Fruit fly (Drosophila melanogaster): ENCODE data around the gene GatA.

GatA gene

dm6 chr3R:18990514-18990913, 38.1 kb downstream of the GatA start:
- TF ChIP-seq Ada2b (GFP tag; IDR thresholded peaks at IDR 0.05) (no peak), CG13624 (GFP tag; optimal IDR thresholded peaks at IDR 0.05) (no peak), PHDP (tag; optimal IDR thresholded peaks at IDR 0.05) (peak; percentile 21), Mrtf (GFP tag; IDR thresholded peaks at IDR 0.05) (no peak), CG14710 (tag; optimal IDR thresholded peaks at IDR 0.05) (peak; percentile 0), CG7987 (GFP tag; optimal IDR thresholded peaks at IDR 0.05) (no peak), CG3163 (GFP tag; optimal IDR thresholded peaks at IDR 0.05) (no peak), CG30431 (GFP tag; optimal IDR thresholded peaks at IDR 0.05) (no peak), CG4328 (GFP tag; optimal IDR thresholded peaks at IDR 0.05) (no peak), crp (GFP tag; optimal IDR thresholded peaks at IDR 0.05) (no peak), nom (GFP tag; optimal IDR thresholded peaks at IDR 0.05) (no peak), CG13296 (GFP tag; optimal IDR thresholded peaks at IDR 0.05) (no peak), hkb (optimal IDR thresholded peaks at IDR 0.05) (no peak), hkb (GFP tag; IDR thresholded peaks at IDR 0.05) (no peak), zen2 (GFP tag; IDR thresholded peaks at IDR 0.05; ENCODE audit: partially characterized antibody) (no peak), GATAe (GFP tag; conservative IDR thresholded peaks at IDR 0.05) (no peak), CG11723 (GFP tag; optimal IDR thresholded peaks at IDR 0.05) (no peak), Neu2 (GFP tag; optimal IDR thresholded peaks at IDR 0.05; ENCODE audit: borderline replicate concordance) (no peak), Mes4 (GFP tag; optimal IDR thresholded peaks at IDR 0.05) (no peak), tll (GFP tag; optimal IDR thresholded peaks at IDR 0.05) (no peak), tgo (GFP tag; IDR thresholded peaks at IDR 0.05) (peak; percentile 36; the same call in 2 of the 3 replicates), CG7372 (GFP tag; IDR thresholded peaks at IDR 0.05) (no peak), CG8924 (tag; optimal IDR thresholded peaks at IDR 0.05) (no peak), CG10543 (GFP tag; optimal IDR thresholded peaks at IDR 0.05) (no peak), Rfx (GFP tag; IDR thresholded peaks at IDR 0.05) (no peak), Atf6 (GFP tag; IDR thresholded peaks at IDR 0.05) (no peak), lola (GFP tag; optimal IDR thresholded peaks at IDR 0.05) (peak in 1 of 3 experiments; percentile 38), ap (GFP tag; IDR thresholded peaks at IDR 0.05) (no peak), bcd (GFP tag; optimal IDR thresholded peaks at IDR 0.05) (no peak), h (optimal IDR thresholded peaks at IDR 0.05) (no peak), HLHmδ (GFP tag; optimal IDR thresholded peaks at IDR 0.05) (no peak), cg (GFP tag; optimal IDR thresholded peaks at IDR 0.05) (no peak), Sox102F (GFP tag; optimal IDR thresholded peaks at IDR 0.05) (peak; percentile 18), ase (GFP tag; IDR thresholded peaks at IDR 0.05) (no peak), ara (GFP tag; IDR thresholded peaks at IDR 0.05) (no peak), CG1603 (tag; optimal IDR thresholded peaks at IDR 0.05) (no peak), Optix (GFP tag; IDR thresholded peaks at IDR 0.05) (no peak), CG30403 (GFP tag; optimal IDR thresholded peaks at IDR 0.05) (peak; percentile 13), ssp (GFP tag; IDR thresholded peaks at IDR 0.05) (no peak), Gug (GFP tag; IDR thresholded peaks at IDR 0.05) (no peak), sqz (GFP tag; optimal IDR thresholded peaks at IDR 0.05) (no peak), CG2678 (tag; optimal IDR thresholded peaks at IDR 0.05) (peak; percentile 16), CG11247 (GFP tag; IDR thresholded peaks at IDR 0.05) (no peak), CG5180 (GFP tag; optimal IDR thresholded peaks at IDR 0.05) (no peak), az2 (GFP tag; optimal IDR thresholded peaks at IDR 0.05) (peak; percentile 4), CG4707 (GFP tag; optimal IDR thresholded peaks at IDR 0.05) (no peak), CG16779 (GFP tag; IDR thresholded peaks at IDR 0.05) (no peak), CG2889 (GFP tag; IDR thresholded peaks at IDR 0.05) (no peak), CG8388 (GFP tag; optimal IDR thresholded peaks at IDR 0.05) (peak; percentile 12), CG11695 (GFP tag; IDR thresholded peaks at IDR 0.05) (no peak), CG9437 (GFP tag; optimal IDR thresholded peaks at IDR 0.05) (no peak), Lhr (GFP tag; optimal IDR thresholded peaks at IDR 0.05) (no peak)
